Fruit fly (Drosophila melanogaster): ENCODE measurements around the gene CG11929.

DNA sequence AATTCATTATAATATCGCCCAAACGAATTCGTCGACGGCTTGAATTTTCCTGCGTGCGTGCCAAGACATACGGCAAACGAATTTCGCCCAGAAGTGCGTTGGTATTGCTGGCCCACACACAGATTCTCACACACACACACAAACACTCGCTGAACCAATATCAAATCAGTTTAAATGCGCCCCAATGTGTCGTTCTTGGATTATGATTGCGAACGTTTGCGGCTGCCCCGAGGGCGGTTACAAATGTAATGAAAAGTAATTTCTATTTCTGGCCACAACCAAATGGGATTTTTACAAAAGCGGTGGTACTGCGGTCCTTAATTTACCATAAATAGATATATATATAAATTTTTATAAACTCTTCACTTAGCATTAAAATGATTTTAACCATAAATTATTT lies 16.4 kb downstream of the CG11929 start:
- TF ChIP-seq usp (GFP tag; optimal IDR thresholded peaks at IDR 0.05) (no peak), Dll (optimal IDR thresholded peaks at IDR 0.05) (no peak)
